Fruit fly (Drosophila melanogaster): ENCODE data around the gene CG32641.

The CG32641 gene

DNA sequence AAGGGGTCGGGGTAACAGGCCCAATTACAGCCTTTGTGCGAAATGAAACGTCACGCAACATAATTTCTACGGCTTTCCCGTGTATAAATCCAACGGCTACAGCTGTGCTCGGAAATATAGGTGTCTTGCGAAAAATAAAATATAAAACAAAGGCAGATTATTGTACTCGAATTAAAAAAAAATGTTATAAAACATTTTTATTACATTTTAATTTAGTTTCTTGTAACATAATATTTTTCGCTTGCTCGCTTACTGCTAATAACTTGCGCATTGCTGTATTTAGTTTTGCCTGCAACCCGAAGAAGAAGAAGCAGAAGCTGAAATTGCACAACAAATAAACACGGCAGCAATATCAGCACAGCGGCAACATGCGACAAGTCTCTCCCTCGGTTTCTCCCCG is 41.2 kb upstream of the CG32641 start (continued):
- TF ChIP-seq D19B (GFP tag; optimal IDR thresholded peaks at IDR 0.05) (no peak), CG7372 (GFP tag; IDR thresholded peaks at IDR 0.05) (no peak), repo (GFP tag; optimal IDR thresholded peaks at IDR 0.05) (no peak), CG13287 (GFP tag; IDR thresholded peaks at IDR 0.05; ENCODE audit: partially characterized antibody) (no peak), H2.0 (GFP tag; IDR thresholded peaks at IDR 0.05) (peak; percentile 33; the same call in 1 of the 2 replicates), Elba2 (GFP tag; optimal IDR thresholded peaks at IDR 0.05) (no peak), CG34376 (GFP tag; optimal IDR thresholded peaks at IDR 0.05) (no peak), grn (GFP tag; optimal IDR thresholded peaks at IDR 0.05) (no peak), CG6175 (GFP tag; IDR thresholded peaks at IDR 0.05) (no peak), gem (tag; optimal IDR thresholded peaks at IDR 0.05) (peak; percentile 67), fd96Cb (tag; optimal IDR thresholded peaks at IDR 0.05) (peak; percentile 50), CG12391 (tag; optimal IDR thresholded peaks at IDR 0.05) (peak; percentile 40), tgo (GFP tag; IDR thresholded peaks at IDR 0.05) (peak; percentile 46; the same call in 2 of the 3 replicates), CG2129 (GFP tag; IDR thresholded peaks at IDR 0.05; ENCODE audit: partially characterized antibody) (no peak), Stat92E (GFP tag; optimal IDR thresholded peaks at IDR 0.05) (no peak), GATAe (GFP tag; conservative IDR thresholded peaks at IDR 0.05) (no peak), Mes4 (GFP tag; optimal IDR thresholded peaks at IDR 0.05) (no peak), odd (GFP tag; optimal IDR thresholded peaks at IDR 0.05) (no peak), CG3995 (GFP tag; optimal IDR thresholded peaks at IDR 0.05) (no peak), cwo (GFP tag; optimal IDR thresholded peaks at IDR 0.05) (no peak), BEAF-32 (GFP tag; optimal IDR thresholded peaks at IDR 0.05) (no peak), CG9727 (GFP tag; optimal IDR thresholded peaks at IDR 0.05) (peak; percentile 12), vnd (GFP tag; IDR thresholded peaks at IDR 0.05; ENCODE audit: partially characterized antibody) (no peak), Hr78 (GFP tag; optimal IDR thresholded peaks at IDR 0.05) (no peak), hb (GFP tag; IDR thresholded peaks at IDR 0.05; ENCODE audit: partially characterized antibody) (no peak), CG10959 (GFP tag; IDR thresholded peaks at IDR 0.05) (no peak), dmrt99B (tag; optimal IDR thresholded peaks at IDR 0.05) (peak; percentile 74), CG10321 (GFP tag; IDR thresholded peaks at IDR 0.05) (no peak), Max (GFP tag; optimal IDR thresholded peaks at IDR 0.05) (no peak), CG12104 (GFP tag; optimal IDR thresholded peaks at IDR 0.05) (no peak), al (GFP tag; IDR thresholded peaks at IDR 0.05) (no peak), eve (GFP tag; optimal IDR thresholded peaks at IDR 0.05) (peak in 1 of 2 experiments; percentile 50), HLH4C (GFP tag; IDR thresholded peaks at IDR 0.05; ENCODE audit: partially characterized antibody) (no peak), CG12071 (GFP tag; optimal IDR thresholded peaks at IDR 0.05) (no peak), gfzf (GFP tag; optimal IDR thresholded peaks at IDR 0.05) (no peak), CG11695 (GFP tag; IDR thresholded peaks at IDR 0.05) (peak; percentile 52; the same call in 1 of the 3 replicates), sob (GFP tag; IDR thresholded peaks at IDR 0.05) (peak; percentile 42; the same call in 1 of the 2 replicates), chm (GFP tag; IDR thresholded peaks at IDR 0.05) (no peak), az2 (GFP tag; optimal IDR thresholded peaks at IDR 0.05) (peak; percentile 34), CG15073 (GFP tag; optimal IDR thresholded peaks at IDR 0.05) (no peak), Ptx1 (GFP tag; IDR thresholded peaks at IDR 0.05) (peak; percentile 66), ewg (GFP tag; optimal IDR thresholded peaks at IDR 0.05) (no peak), CG2120 (GFP tag; optimal IDR thresholded peaks at IDR 0.05) (no peak), Aef1 (GFP tag; IDR thresholded peaks at IDR 0.05) (peak; percentile 31; the same call in 1 of the 3 replicates), TFAM (GFP tag; optimal IDR thresholded peaks at IDR 0.05) (no peak), Med (GFP tag) (peak; percentile 71), peb (GFP tag; IDR thresholded peaks at IDR 0.05) (no peak), sens (GFP tag) (peak; percentile 46), jing (GFP tag; optimal IDR thresholded peaks at IDR 0.05) (no peak), inv (GFP tag; IDR thresholded peaks at IDR 0.05; ENCODE audit: partially characterized antibody) (no peak), HLH54F (GFP tag; optimal IDR thresholded peaks at IDR 0.05) (no peak)

All from whole organism, embryonic.